Fruit fly (Drosophila melanogaster) whole organism, embryonic: Measurements from ENCODE around the gene Gdi.

ENCODE experiments used
- Asciz ChIP-seq: fragments of 200-800 bp; sonication (Bioruptor generic); optimal IDR thresholded peaks from 2 replicates; lab custom pipeline; 2017; ENCODE audit warnings: missing biosample characterization, mild to moderate bottlenecking, missing genetic modification characterization, missing genetic modification reagents
- Awh ChIP-seq: fragments of 200-800 bp; sonication (Bioruptor generic); IDR thresholded peaks from 2 replicates; pipeline ENCODE4, ENCODE4 v1.3.6; 2022; ENCODE audit warnings: missing biosample characterization, missing genetic modification characterization
- CG1024 ChIP-seq: fragments of 200-800 bp; sonication (Bioruptor generic); IDR thresholded peaks from 2 replicates; pipeline ENCODE4 v1.3.6; 2022; ENCODE audit warnings: missing biosample characterization, missing genetic modification characterization
- CG10654 ChIP-seq: fragments of 200-800 bp; sonication (Bioruptor generic); optimal IDR thresholded peaks from 2 replicates; lab custom pipeline; 2016; ENCODE audit warnings: missing biosample characterization, missing genetic modification characterization
- CG11456 ChIP-seq: fragments of 200-800 bp; sonication (Bioruptor generic); IDR thresholded peaks from 3 replicates; pipeline ENCODE4 v1.3.6; 2022; ENCODE audit warnings: missing biosample characterization, missing genetic modification characterization
- CG11695 ChIP-seq: fragments of 200-800 bp; sonication (Bioruptor generic); IDR thresholded peaks from 3 replicates; pipeline ENCODE4 v1.3.6; 2022; ENCODE audit warnings: missing biosample characterization, missing genetic modification characterization
- CG12236 ChIP-seq: fragments of 200-800 bp; sonication (Bioruptor generic); optimal IDR thresholded peaks from 2 replicates; lab custom pipeline; 2016; ENCODE audit warnings: missing biosample characterization, missing genetic modification characterization
- CG15514 ChIP-seq: fragments of 200-800 bp; sonication (Bioruptor generic); optimal IDR thresholded peaks from 3 replicates; lab custom pipeline; 2017; ENCODE audit warnings: missing biosample characterization, missing genetic modification characterization, mild to moderate bottlenecking, moderate library complexity, missing genetic modification reagents
- CG17359 ChIP-seq: fragments of 200-800 bp; sonication (Bioruptor generic); optimal IDR thresholded peaks from 3 replicates; lab custom pipeline; 2018; ENCODE audit warnings: missing biosample characterization, mild to moderate bottlenecking, missing genetic modification characterization, moderate library complexity
- CG17802 ChIP-seq: fragments of 200-800 bp; sonication (Bioruptor generic); optimal IDR thresholded peaks from 2 replicates; lab custom pipeline; 2018; ENCODE audit warnings: missing biosample characterization, mild to moderate bottlenecking, missing genetic modification characterization, moderate library complexity
- CG31365 ChIP-seq: fragments of 200-800 bp; sonication (Bioruptor generic); optimal IDR thresholded peaks from 2 replicates; lab custom pipeline; 2018; ENCODE audit warnings: missing biosample characterization, mild to moderate bottlenecking, missing genetic modification characterization
- CG34422 ChIP-seq: fragments of 200-800 bp; sonication (Bioruptor generic); IDR thresholded peaks from 3 replicates; pipeline ENCODE4 v1.3.6; 2022; ENCODE audit warnings: missing biosample characterization, missing genetic modification characterization
- CG3847 ChIP-seq: fragments of 200-800 bp; sonication (Bioruptor generic); IDR thresholded peaks from 2 replicates; pipeline ENCODE4 v1.3.6; 2022; ENCODE audit warnings: missing biosample characterization, missing genetic modification characterization
- CG4404 ChIP-seq: fragments of 200-800 bp; sonication (Bioruptor generic); IDR thresholded peaks from 2 replicates; pipeline ENCODE4 v1.3.6; 2022; ENCODE audit warnings: missing biosample characterization, missing genetic modification characterization
- CG5180 ChIP-seq: fragments of 200-800 bp; sonication (Bioruptor generic); optimal IDR thresholded peaks from 3 replicates; lab custom pipeline; 2017; ENCODE audit warnings: missing biosample characterization, missing genetic modification characterization, mild to moderate bottlenecking, moderate library complexity, missing genetic modification reagents
- CG6689 ChIP-seq: fragments of 200-800 bp; sonication (Bioruptor generic); IDR thresholded peaks from 2 replicates; pipeline ENCODE4 v1.3.6; 2022; ENCODE audit warnings: missing biosample characterization, missing genetic modification characterization
- CG6765 ChIP-seq: fragments of 200-800 bp; sonication (Bioruptor generic); optimal IDR thresholded peaks from 3 replicates; lab custom pipeline; 2017; ENCODE audit warnings: missing biosample characterization, mild to moderate bottlenecking, missing genetic modification characterization
- CG7786 ChIP-seq: fragments of 200-800 bp; sonication (Bioruptor generic); optimal IDR thresholded peaks from 2 replicates; lab custom pipeline; 2016; ENCODE audit warnings: missing biosample characterization, missing genetic modification characterization
- CG7928 ChIP-seq: fragments of 200-800 bp; sonication (Bioruptor generic); optimal IDR thresholded peaks from 2 replicates; lab custom pipeline; 2017; ENCODE audit warnings: missing biosample characterization, mild to moderate bottlenecking, missing genetic modification characterization
- CG8290 ChIP-seq, 3 experiments: fragments of 200-800 bp; sonication (Bioruptor generic); optimal IDR thresholded peaks; 2 replicates each; lab custom pipeline; 2016 to 2019; ENCODE audit warnings: missing biosample characterization in 3 of 3, missing genetic modification characterization in 3 of 3, mild to moderate bottlenecking in 2 of 3, moderate library complexity in 1 of 3
- CG9876 ChIP-seq: fragments of 200-800 bp; sonication (Bioruptor generic); optimal IDR thresholded peaks from 2 replicates; lab custom pipeline; 2016; ENCODE audit warnings: missing biosample characterization, missing genetic modification characterization
- CG9932 ChIP-seq: fragments of 200-800 bp; sonication (Bioruptor generic); IDR thresholded peaks from 2 replicates; pipeline ENCODE4 v1.3.6; 2022; ENCODE audit warnings: missing biosample characterization, missing genetic modification characterization
- CHES-1-like ChIP-seq: fragments of 200-800 bp; sonication (Bioruptor generic); optimal IDR thresholded peaks from 2 replicates; lab custom pipeline; 2016; ENCODE audit warnings: missing biosample characterization, missing genetic modification characterization
- D19B ChIP-seq: fragments of 200-800 bp; sonication (Bioruptor generic); optimal IDR thresholded peaks from 2 replicates; lab custom pipeline; 2017; ENCODE audit warnings: missing biosample characterization, mild to moderate bottlenecking, missing genetic modification characterization
- Dad ChIP-seq: fragments of 200-800 bp; sonication (Bioruptor generic); optimal IDR thresholded peaks from 3 replicates; lab custom pipeline; 2016; ENCODE audit warnings: missing biosample characterization, missing genetic modification characterization
- Fer1 ChIP-seq: fragments of 200-800 bp; sonication (Bioruptor generic); optimal IDR thresholded peaks from 2 replicates; lab custom pipeline; 2017; ENCODE audit warnings: missing biosample characterization, mild to moderate bottlenecking, missing genetic modification characterization
- GATAe ChIP-seq: fragments of 200-800 bp; sonication (Bioruptor generic); conservative IDR thresholded peaks from 2 replicates; pipeline ENCODE4 v1.3.6; 2022; ENCODE audit warnings: missing biosample characterization, missing genetic modification characterization
- H15 ChIP-seq: fragments of 200-800 bp; sonication (Bioruptor generic); IDR thresholded peaks from 3 replicates; pipeline ENCODE4 v1.3.6; 2022; ENCODE audit warnings: missing biosample characterization, missing genetic modification characterization
- NC2α ChIP-seq: fragments of 200-800 bp; sonication (Bioruptor generic); optimal IDR thresholded peaks from 2 replicates; lab custom pipeline; 2016; ENCODE audit warnings: missing biosample characterization, missing genetic modification characterization
- Rfx ChIP-seq: fragments of 200-800 bp; sonication (Bioruptor generic); IDR thresholded peaks from 2 replicates; pipeline ENCODE4 v1.3.6; 2022; ENCODE audit warnings: missing biosample characterization, missing genetic modification characterization
- al ChIP-seq: fragments of 200-800 bp; sonication (Bioruptor generic); IDR thresholded peaks from 2 replicates; pipeline ENCODE4 v1.3.6; 2022; ENCODE audit warnings: missing biosample characterization, missing genetic modification characterization
- amos ChIP-seq: fragments of 200-800 bp; sonication (Bioruptor generic); IDR thresholded peaks from 2 replicates; pipeline ENCODE4 v1.3.6; 2022; ENCODE audit warnings: missing biosample characterization, missing genetic modification characterization; ENCODE audit not compliant: partially characterized antibody
- ase ChIP-seq: fragments of 200-800 bp; sonication (Bioruptor generic); IDR thresholded peaks from 3 replicates; pipeline ENCODE4 v1.3.6; 2022; ENCODE audit warnings: missing biosample characterization, missing genetic modification characterization
- bowl ChIP-seq: fragments of 200-800 bp; sonication (Bioruptor generic); IDR thresholded peaks from 2 replicates; pipeline ENCODE4 v1.3.6; 2022; ENCODE audit warnings: missing biosample characterization, missing genetic modification characterization
- dysf ChIP-seq: fragments of 200-800 bp; sonication (Bioruptor generic); IDR thresholded peaks from 3 replicates; pipeline ENCODE4 v1.3.6; 2022; ENCODE audit warnings: missing biosample characterization, missing genetic modification characterization
- exex ChIP-seq: fragments of 200-800 bp; sonication (Bioruptor generic); optimal IDR thresholded peaks from 4 replicates; lab custom pipeline; 2018; ENCODE audit warnings: missing biosample characterization, mild to moderate bottlenecking, missing genetic modification characterization, moderate library complexity
- gce ChIP-seq: fragments of 200-800 bp; sonication (Bioruptor generic); IDR thresholded peaks from 3 replicates; pipeline ENCODE4 v1.3.6; 2022; ENCODE audit warnings: missing biosample characterization, missing genetic modification characterization
- grau ChIP-seq: fragments of 200-800 bp; optimal IDR thresholded peaks from 3 replicates; lab custom pipeline; 2019; ENCODE audit warnings: missing biosample characterization, mild to moderate bottlenecking, missing genetic modification characterization, moderate library complexity
- her ChIP-seq: fragments of 200-800 bp; sonication (Bioruptor generic); optimal IDR thresholded peaks from 2 replicates; lab custom pipeline; 2016; ENCODE audit warnings: missing biosample characterization, missing genetic modification characterization
- mirr ChIP-seq: fragments of 200-800 bp; sonication (Bioruptor generic); optimal IDR thresholded peaks from 3 replicates; lab custom pipeline; 2018; ENCODE audit warnings: missing biosample characterization, mild to moderate bottlenecking, missing genetic modification characterization
- odd ChIP-seq: fragments of 200-800 bp; sonication (Bioruptor generic); optimal IDR thresholded peaks from 2 replicates; lab custom pipeline; 2017; ENCODE audit warnings: missing biosample characterization, mild to moderate bottlenecking, missing genetic modification characterization
- pho ChIP-seq: fragments of 200-800 bp; sonication (Bioruptor generic); optimal IDR thresholded peaks from 2 replicates; lab custom pipeline; 2016; ENCODE audit warnings: missing biosample characterization, missing genetic modification characterization
- pzg ChIP-seq: fragments of 200-800 bp; sonication (Bioruptor generic); optimal IDR thresholded peaks from 3 replicates; lab custom pipeline; 2018; ENCODE audit warnings: missing biosample characterization, mild to moderate bottlenecking, missing genetic modification characterization, moderate library complexity
- ranshi ChIP-seq: fragments of 200-800 bp; sonication (Bioruptor generic); IDR thresholded peaks from 2 replicates; pipeline ENCODE4 v1.3.6; 2022; ENCODE audit warnings: missing biosample characterization, missing genetic modification characterization
- sisA ChIP-seq: fragments of 200-800 bp; sonication (Bioruptor generic); IDR thresholded peaks from 2 replicates; pipeline ENCODE4 v1.3.6; 2022; ENCODE audit warnings: missing biosample characterization, missing genetic modification characterization
- slbo ChIP-seq: fragments of 200-800 bp; sonication (Bioruptor generic); IDR thresholded peaks from 2 replicates; pipeline ENCODE4 v1.3.6; 2022; ENCODE audit warnings: missing biosample characterization, missing genetic modification characterization
- ssp ChIP-seq: fragments of 200-800 bp; sonication (Bioruptor generic); IDR thresholded peaks from 2 replicates; pipeline ENCODE4 v1.3.6; 2022; ENCODE audit warnings: missing biosample characterization, missing genetic modification characterization
- tin ChIP-seq: fragments of 200-800 bp; sonication (Bioruptor generic); optimal IDR thresholded peaks from 3 replicates; lab custom pipeline; 2016; ENCODE audit warnings: missing biosample characterization, missing genetic modification characterization
- tna ChIP-seq: fragments of 200-800 bp; sonication (Bioruptor generic); IDR thresholded peaks from 2 replicates; pipeline ENCODE4 v1.3.6; 2022; ENCODE audit warnings: missing biosample characterization, missing genetic modification characterization; ENCODE audit not compliant: partially characterized antibody
- ttk ChIP-seq: fragments of 200-800 bp; sonication (Bioruptor generic); IDR thresholded peaks from 2 replicates; pipeline ENCODE4 v2.1.2; 2022; ENCODE audit warnings: missing biosample characterization, missing genetic modification characterization
- usp ChIP-seq: fragments of >200 bp; optimal IDR thresholded peaks from 2 replicates; lab custom pipeline; 2017; ENCODE audit warnings: missing biosample characterization, missing genetic modification characterization
- yki ChIP-seq: fragments of >200 bp; optimal IDR thresholded peaks from 3 replicates; lab custom pipeline; 2018

The Gdi gene

dm6 chr2L:9490788-9491187, 3.9 kb downstream of the Gdi start (continued):
- TF ChIP-seq ttk (GFP tag; lab: Robert Waterston, UW) (no peak), CG11456 (peak; percentile 85), grau (no peak), D19B (peak; percentile 33), exex (tag; lab: Kevin White, UChicago) (peak; percentile 31), GATAe (GFP tag; lab: Robert Waterston, UW) (no peak), Fer1 (GFP tag; lab: Kevin White, UChicago) (peak; percentile 85), CHES-1-like (GFP tag; lab: Kevin White, UChicago) (no peak), bowl (no peak), CG6689 (peak; percentile 44), CG5180 (peak; percentile 49), CG7786 (GFP tag; lab: Kevin White, UChicago) (no peak), tin (no peak), Dad (GFP tag; lab: Kevin White, UChicago) (peak; percentile 12), tna (GFP tag; lab: Robert Waterston, UW) (no peak), CG17359 (peak; percentile 66), CG31365 (tag; lab: Kevin White, UChicago) (peak; percentile 62), NC2α (GFP tag; lab: Kevin White, UChicago) (no peak), CG8290 (GFP tag; optimal IDR thresholded peaks at IDR 0.05; lab: Kevin White, UChicago) (no peak), CG8290 (tag; optimal IDR thresholded peaks at IDR 0.05; lab: Kevin White, UChicago) (no peak), CG10654 (GFP tag; lab: Kevin White, UChicago) (peak; percentile 29), CG7928 (GFP tag; lab: Kevin White, UChicago) (peak; percentile 86), pho (GFP tag; lab: Kevin White, UChicago) (no peak), dysf (GFP tag; lab: Robert Waterston, UW) (peak; percentile 55; the same call in 2 of the 3 replicates), pzg (GFP tag; lab: Kevin White, UChicago) (peak; percentile 64), CG1024 (GFP tag; lab: Robert Waterston, UW) (peak; percentile 50; the same call in 1 of the 2 replicates), usp (GFP tag; lab: Kevin White, UChicago) (no peak), CG3847 (GFP tag; lab: Robert Waterston, UW) (peak; percentile 68), CG9876 (GFP tag; lab: Kevin White, UChicago) (no peak), CG9932 (GFP tag; lab: Robert Waterston, UW) (no peak), H15 (GFP tag; lab: Robert Waterston, UW) (peak; percentile 61; the same call in 2 of the 3 replicates), CG17802 (tag; lab: Kevin White, UChicago) (no peak), Asciz (GFP tag; lab: Kevin White, UChicago) (peak; percentile 70), ase (GFP tag; lab: Robert Waterston, UW) (peak; percentile 50; the same call in 1 of the 3 replicates), CG34422 (GFP tag; lab: Robert Waterston, UW) (no peak), Rfx (GFP tag; lab: Robert Waterston, UW) (peak; percentile 72), mirr (GFP tag; lab: Kevin White, UChicago) (peak; percentile 75), ssp (GFP tag; lab: Robert Waterston, UW) (no peak), Awh (GFP tag; lab: Robert Waterston, UW) (peak; percentile 63; the same call in 1 of the 2 replicates), gce (GFP tag; lab: Robert Waterston, UW) (peak; percentile 81; the same call in 2 of the 3 replicates), yki (lab: Kevin White, UChicago) (no peak), sisA (GFP tag; lab: Robert Waterston, UW) (no peak; the same call in 1 of the 2 replicates), CG15514 (GFP tag; lab: Kevin White, UChicago) (peak; percentile 99), CG6765 (GFP tag; lab: Kevin White, UChicago) (peak; percentile 87), CG11695 (GFP tag; lab: Robert Waterston, UW) (peak; percentile 46; the same call in 1 of the 3 replicates), amos (no peak), ranshi (GFP tag; lab: Robert Waterston, UW) (peak; percentile 55), CG12236 (no peak), slbo (GFP tag; lab: Robert Waterston, UW) (peak; percentile 38; the same call in 1 of the 2 replicates), her (GFP tag; lab: Kevin White, UChicago) (no peak), CG4404 (no peak), al (GFP tag; lab: Robert Waterston, UW) (no peak), odd (no peak)
